Worm (Caenorhabditis elegans) whole organism, L4 larva: Measurements from ENCODE around the gene T03F6.9.

Source experiments
- F10B5.3 ChIP-seq: sonication (generic microtip); optimal IDR thresholded peaks from 2 replicates; lab custom pipeline; 2016; ENCODE audit warnings: mild to moderate bottlenecking, missing genetic modification characterization, missing compliant biosample characterization
- F26F4.8 ChIP-seq: fragments of 200-800 bp; sonication (Bioruptor generic); conservative IDR thresholded peaks from 2 replicates; pipeline ENCODE4 v1.3.6; 2022; ENCODE audit warnings: missing genetic modification characterization, missing compliant biosample characterization
- F44E2.7 ChIP-seq: fragments of 200-800 bp; sonication (Bioruptor generic); IDR thresholded peaks from 2 replicates; pipeline ENCODE4 v2.1.2; 2022; ENCODE audit warnings: missing genetic modification characterization, missing compliant biosample characterization
- F49E8.2 ChIP-seq: sonication (generic microtip); optimal IDR thresholded peaks from 2 replicates; lab custom pipeline; 2016; ENCODE audit warnings: missing compliant biosample characterization, mild to moderate bottlenecking, missing genetic modification characterization, borderline replicate concordance
- T20F7.1 ChIP-seq: fragments of 200-800 bp; sonication (Bioruptor generic); optimal IDR thresholded peaks from 2 replicates; lab custom pipeline; 2018; ENCODE audit warnings: mild to moderate bottlenecking, missing genetic modification characterization, missing compliant biosample characterization
- Y105C5A.15 ChIP-seq: fragments of 200-800 bp; sonication (Bioruptor generic); IDR thresholded peaks from 2 replicates; pipeline ENCODE4 v1.3.6; 2022; ENCODE audit warnings: missing genetic modification characterization, missing compliant biosample characterization
- Y48G9A.11 ChIP-seq: fragments of 200-800 bp; sonication (Bioruptor generic); IDR thresholded peaks from 2 replicates; pipeline ENCODE4 v1.3.6; 2022; ENCODE audit warnings: missing genetic modification reagents, missing genetic modification characterization, missing compliant biosample characterization
- Y5F2A.4 ChIP-seq: fragments of 200-800 bp; sonication (Bioruptor generic); optimal IDR thresholded peaks from 2 replicates; lab custom pipeline; 2018; ENCODE audit warnings: mild to moderate bottlenecking, missing genetic modification characterization, missing compliant biosample characterization
- ZK546.5 ChIP-seq, 2 experiments: sonication (generic microtip); optimal IDR thresholded peaks; 2 replicates each; lab custom pipeline; 2017; ENCODE audit warnings: missing biosample characterization in 2 of 2, missing genetic modification characterization in 2 of 2
- aha-1 ChIP-seq: fragments of 150-350 bp; peaks from one replicate; lab custom pipeline; 2014; ENCODE audit warnings: missing biosample characterization, missing genetic modification characterization
- aly-2 ChIP-seq: sonication (generic microtip); optimal IDR thresholded peaks from 2 replicates; lab custom pipeline; 2018; ENCODE audit warnings: missing biosample characterization, missing genetic modification characterization
- ceh-20 ChIP-seq: fragments of 200-800 bp; sonication (Bioruptor generic); IDR thresholded peaks from 2 replicates; pipeline ENCODE4 v1.3.6; 2022; ENCODE audit warnings: missing genetic modification reagents, missing genetic modification characterization, missing compliant biosample characterization
- ceh-28 ChIP-seq: fragments of 150-350 bp; optimal IDR thresholded peaks from 2 replicates; lab custom pipeline; 2014; ENCODE audit warnings: missing biosample characterization, missing genetic modification reagents, missing genetic modification characterization
- ceh-32 ChIP-seq: sonication (generic microtip); optimal IDR thresholded peaks from 2 replicates; lab custom pipeline; 2016; ENCODE audit warnings: mild to moderate bottlenecking, missing genetic modification characterization, missing compliant biosample characterization; ENCODE audit not compliant: poor library complexity
- ces-1 ChIP-seq: fragments of 150-350 bp; sonication (generic microtip); optimal IDR thresholded peaks from 4 replicates; lab custom pipeline; 2014; ENCODE audit warnings: missing biosample characterization, missing genetic modification reagents, missing genetic modification characterization
- daf-8 ChIP-seq: fragments of 200-800 bp; sonication (Bioruptor generic); IDR thresholded peaks from 2 replicates; pipeline ENCODE4 v1.3.6; 2022; ENCODE audit warnings: missing genetic modification characterization, missing compliant biosample characterization
- dpl-1 ChIP-seq: fragments of 150-350 bp; optimal IDR thresholded peaks from 2 replicates; lab custom pipeline; 2014; ENCODE audit warnings: missing biosample characterization, missing genetic modification reagents, missing genetic modification characterization
- dve-1 ChIP-seq: sonication (generic microtip); optimal IDR thresholded peaks from 2 replicates; lab custom pipeline; 2017; ENCODE audit warnings: antibody characterized with exemption, mild to moderate bottlenecking, missing genetic modification characterization, missing compliant biosample characterization; ENCODE audit not compliant: insufficient read depth
- egl-27 ChIP-seq: sonication (generic microtip); optimal IDR thresholded peaks from 3 replicates; lab custom pipeline; 2017; ENCODE audit warnings: missing biosample characterization, missing genetic modification reagents, missing genetic modification characterization
- egl-43 ChIP-seq: fragments of 200-800 bp; sonication (Bioruptor generic); IDR thresholded peaks from 2 replicates; pipeline ENCODE4 v1.3.6; 2022; ENCODE audit warnings: missing genetic modification reagents, missing genetic modification characterization, missing compliant biosample characterization
- lin-15B ChIP-seq: fragments of 150-350 bp; sonication (generic microtip); optimal IDR thresholded peaks from 3 replicates; lab custom pipeline; 2014; ENCODE audit warnings: missing biosample characterization, missing genetic modification characterization
- lsy-2 ChIP-seq, 2 experiments: fragments of 150-350 bp in 1 of 2; sonication (generic microtip) in 1 of 2; optimal IDR thresholded peaks; 2 replicates each; lab custom pipeline; 2014 to 2017; ENCODE audit warnings: missing biosample characterization in 2 of 2, missing genetic modification characterization in 2 of 2
- madf-9 ChIP-seq: fragments of 200-800 bp; sonication (Bioruptor generic); conservative IDR thresholded peaks from 2 replicates; pipeline ENCODE4 v1.3.6; 2022; ENCODE audit warnings: missing genetic modification reagents, missing genetic modification characterization, missing compliant biosample characterization
- nhr-10 ChIP-seq: fragments of 150-350 bp; optimal IDR thresholded peaks from 2 replicates; lab custom pipeline; 2014; ENCODE audit warnings: missing biosample characterization, missing genetic modification characterization
- nhr-102 ChIP-seq: sonication (generic microtip); optimal IDR thresholded peaks from 2 replicates; lab custom pipeline; 2016; ENCODE audit warnings: mild to moderate bottlenecking, missing genetic modification characterization, moderate library complexity, missing compliant biosample characterization
- nhr-28 ChIP-seq: fragments of 150-350 bp; optimal IDR thresholded peaks from 2 replicates; lab custom pipeline; 2014; ENCODE audit warnings: missing biosample characterization, missing genetic modification characterization
- nhr-76 ChIP-seq: fragments of 150-350 bp; optimal IDR thresholded peaks from 2 replicates; lab custom pipeline; 2014; ENCODE audit warnings: missing biosample characterization, missing genetic modification characterization
- rbr-2 ChIP-seq: sonication (generic microtip); optimal IDR thresholded peaks from 2 replicates; lab custom pipeline; 2016; ENCODE audit warnings: missing genotype, missing genetic modification characterization, missing compliant biosample characterization
- skn-1 ChIP-seq: fragments of 150-350 bp; optimal IDR thresholded peaks from 2 replicates; lab custom pipeline; 2014; ENCODE audit warnings: missing biosample characterization, missing genetic modification characterization
- snpc-1.2 ChIP-seq: fragments of 200-800 bp; sonication (Bioruptor generic); IDR thresholded peaks from 2 replicates; pipeline ENCODE4 v1.3.6; 2022; ENCODE audit warnings: missing genetic modification reagents, missing genetic modification characterization, missing compliant biosample characterization
- snpc-4 ChIP-seq: fragments of 150-350 bp; optimal IDR thresholded peaks from 2 replicates; lab custom pipeline; 2014; ENCODE audit warnings: missing biosample characterization, missing genetic modification characterization
- spr-3 ChIP-seq: fragments of 200-800 bp; sonication (Bioruptor generic); optimal IDR thresholded peaks from 2 replicates; lab custom pipeline; 2018; ENCODE audit warnings: mild to moderate bottlenecking, missing genetic modification characterization, missing compliant biosample characterization
- unc-130 ChIP-seq: sonication (generic microtip); optimal IDR thresholded peaks from 2 replicates; lab custom pipeline; 2016; ENCODE audit warnings: missing genetic modification reagents, missing genetic modification characterization, missing compliant biosample characterization
- unc-39 ChIP-seq: sonication (generic microtip); optimal IDR thresholded peaks from 2 replicates; lab custom pipeline; 2017; ENCODE audit warnings: missing biosample characterization, missing genetic modification characterization
- unc-62 ChIP-seq, 3 experiments: fragments of 150-350 bp in 1 of 3; sonication (generic microtip); optimal IDR thresholded peaks in 2 of 3; peaks in 1 of 3; 1 replicate in 1 of 3; 2 replicates in 2 of 3; lab custom pipeline; 2014 to 2017; ENCODE audit warnings: missing biosample characterization in 3 of 3, missing genetic modification characterization in 3 of 3, missing genetic modification reagents in 3 of 3, missing genotype in 1 of 3
- vab-7 ChIP-seq: fragments of 200-800 bp; sonication (Bioruptor generic); IDR thresholded peaks from 2 replicates; pipeline ENCODE4 v1.3.6; 2022; ENCODE audit warnings: missing genetic modification reagents, missing genetic modification characterization, missing compliant biosample characterization
- zfp-2 ChIP-seq: sonication (generic microtip); optimal IDR thresholded peaks from 2 replicates; lab custom pipeline; 2016; ENCODE audit warnings: mild to moderate bottlenecking, missing genetic modification characterization, missing compliant biosample characterization
- zfp-3 ChIP-seq: fragments of 200-800 bp; sonication (Bioruptor generic); conservative IDR thresholded peaks from 2 replicates; pipeline ENCODE4 v1.3.6; 2022; ENCODE audit warnings: missing genetic modification reagents, missing genetic modification characterization, missing compliant biosample characterization
- zip-11 ChIP-seq: fragments of 200-800 bp; sonication (Bioruptor generic); IDR thresholded peaks from 2 replicates; pipeline ENCODE4 v1.3.6; 2022; ENCODE audit warnings: missing genetic modification characterization, missing compliant biosample characterization
- zip-2 ChIP-seq: fragments of 150-350 bp; optimal IDR thresholded peaks from 2 replicates; lab custom pipeline; 2014; ENCODE audit warnings: missing biosample characterization, missing genetic modification characterization
- ztf-7 ChIP-seq: fragments of 150-350 bp; optimal IDR thresholded peaks from 2 replicates; lab custom pipeline; 2014; ENCODE audit warnings: missing biosample characterization, missing genetic modification characterization

Gene T03F6.9

ce11 chrIII:13342079-13342734 lies 28.7 kb downstream of the T03F6.9 start, which contains the start of gene dro-1:
Gene dro-1 (plus strand): TSS chrIII:13342684.
- peak in 1 of 2 experiments; percentile 93 for TF ChIP-seq unc-62 (GFP tag; optimal IDR thresholded peaks at IDR 0.05 in 1 of 2; lab: Kevin White, UChicago)
- no peak for TF ChIP-seq unc-62 (tag; optimal IDR thresholded peaks at IDR 0.05; lab: Kevin White, UChicago)
- no peak for TF ChIP-seq Y48G9A.11 (GFP tag; lab: Robert Waterston, UW)
- TF ChIP-seq lin-15B (tag; lab: Kevin White, UChicago), result no peak
- no peak for TF ChIP-seq dpl-1 (GFP tag; lab: Kevin White, UChicago)
- no peak for TF ChIP-seq daf-8 (GFP tag; lab: Robert Waterston, UW)
- no peak for TF ChIP-seq Y105C5A.15 (GFP tag; lab: Robert Waterston, UW)
- TF ChIP-seq ceh-28 (tag; lab: Kevin White, UChicago), result no peak

- TF ChIP-seq F49E8.2 (tag; lab: Kevin White, UChicago) (no peak), snpc-1.2 (no peak), snpc-4 (tag; lab: Kevin White, UChicago) (no peak), nhr-10 (tag; lab: Kevin White, UChicago) (no peak), F10B5.3 (no peak), ces-1 (GFP tag; lab: Kevin White, UChicago) (no peak), egl-43 (no peak), zip-2 (no peak), spr-3 (GFP tag; lab: Kevin White, UChicago) (no peak), nhr-76 (tag; lab: Kevin White, UChicago) (no peak), F26F4.8 (GFP tag; lab: Robert Waterston, UW) (no peak), zfp-2 (tag; lab: Kevin White, UChicago) (no peak), unc-130 (GFP tag; lab: Kevin White, UChicago) (no peak), rbr-2 (no peak), ceh-32 (no peak)
These were observed 29.6 kb downstream of the T03F6.9 start, which contains the start of gene nud-1 for ce11 chrIII:13341275-13341626. Gene nud-1 (plus strand): TSS chrIII:13341527.

ce11 chrIII:13340504-13341274 lies 30.2 kb downstream of the T03F6.9 start:
- TF ChIP-seq ZK546.5 (tag; optimal IDR thresholded peaks at IDR 0.05; lab: Kevin White, UChicago) (no peak), dpl-1 (GFP tag; lab: Kevin White, UChicago) (peak; percentile 72), madf-9 (GFP tag; lab: Robert Waterston, UW) (no peak), lsy-2 (tag; optimal IDR thresholded peaks at IDR 0.05; lab: Kevin White, UChicago) (peak in 1 of 2 experiments; percentile 55), skn-1 (tag; lab: Kevin White, UChicago) (no peak), aha-1 (peak; percentile 52)

ce11 chrIII:13339672-13340071 lies 31.2 kb downstream of the T03F6.9 start, which contains the start of gene F53A2.3:
Gene F53A2.3 (minus strand): TSS chrIII:13339772.
- no peak for TF ChIP-seq Y48G9A.11 (GFP tag; lab: Robert Waterston, UW)
- no peak for TF ChIP-seq nhr-102 (tag; lab: Kevin White, UChicago)
- TF ChIP-seq zip-11 (GFP tag; lab: Robert Waterston, UW), result no peak
- no peak for TF ChIP-seq T20F7.1 (GFP tag; lab: Kevin White, UChicago)
- no peak for TF ChIP-seq madf-9 (GFP tag; lab: Robert Waterston, UW)
- no peak for TF ChIP-seq ztf-7
- TF ChIP-seq ceh-28 (tag; lab: Kevin White, UChicago), result no peak
- no peak for TF ChIP-seq snpc-1.2
- no peak for TF ChIP-seq unc-39 (tag; lab: Kevin White, UChicago)
- TF ChIP-seq dve-1 (tag; lab: Kevin White, UChicago), result no peak
- TF ChIP-seq zfp-3 (GFP tag; lab: Robert Waterston, UW), result no peak
- no peak for TF ChIP-seq unc-130 (GFP tag; lab: Kevin White, UChicago)
- no peak for TF ChIP-seq nhr-76 (tag; lab: Kevin White, UChicago)
- TF ChIP-seq egl-27 (tag; lab: Kevin White, UChicago), result no peak
- TF ChIP-seq Y5F2A.4 (GFP tag; lab: Kevin White, UChicago), result no peak
- TF ChIP-seq vab-7 (GFP tag; lab: Robert Waterston, UW), result no peak
- no peak for TF ChIP-seq ceh-20 (GFP tag; lab: Robert Waterston, UW)
- TF ChIP-seq F44E2.7, result no peak
- no peak for TF ChIP-seq nhr-28
- no peak for TF ChIP-seq aly-2
